Worm (Caenorhabditis elegans) whole organism, L4 larva: ENCODE data around the gene C09H10.4.

Experiments
- F10B5.3 ChIP-seq: sonication (generic microtip); optimal IDR thresholded peaks from 2 replicates; lab custom pipeline; 2016; ENCODE audit warnings: mild to moderate bottlenecking, missing genetic modification characterization, missing compliant biosample characterization
- F26F4.8 ChIP-seq: fragments of 200-800 bp; sonication (Bioruptor generic); conservative IDR thresholded peaks from 2 replicates; pipeline ENCODE4 v1.3.6; 2022; ENCODE audit warnings: missing genetic modification characterization, missing compliant biosample characterization
- F37D6.2 ChIP-seq: sonication (generic microtip); optimal IDR thresholded peaks from 2 replicates; lab custom pipeline; 2016; ENCODE audit warnings: mild to moderate bottlenecking, missing genetic modification characterization, missing compliant biosample characterization
- T26A8.4 ChIP-seq: fragments of 200-800 bp; sonication (Bioruptor generic); IDR thresholded peaks from 2 replicates; pipeline ENCODE4 v1.3.6; 2022; ENCODE audit warnings: missing genetic modification characterization, missing compliant biosample characterization
- Y105C5A.15 ChIP-seq: fragments of 200-800 bp; sonication (Bioruptor generic); IDR thresholded peaks from 2 replicates; pipeline ENCODE4 v1.3.6; 2022; ENCODE audit warnings: missing genetic modification characterization, missing compliant biosample characterization
- Y5F2A.4 ChIP-seq: fragments of 200-800 bp; sonication (Bioruptor generic); optimal IDR thresholded peaks from 2 replicates; lab custom pipeline; 2018; ENCODE audit warnings: mild to moderate bottlenecking, missing genetic modification characterization, missing compliant biosample characterization
- Y75B8A.6 ChIP-seq: fragments of 200-800 bp; sonication (Bioruptor generic); IDR thresholded peaks from 2 replicates; pipeline ENCODE4 v1.3.6; 2022; ENCODE audit warnings: missing genetic modification reagents, missing genetic modification characterization, missing compliant biosample characterization
- aha-1 ChIP-seq: fragments of 150-350 bp; peaks from one replicate; lab custom pipeline; 2014; ENCODE audit warnings: missing biosample characterization, missing genetic modification characterization
- ama-1 ChIP-seq: fragments of 150-350 bp; optimal IDR thresholded peaks from 2 replicates; lab custom pipeline; 2014; ENCODE audit warnings: inconsistent platforms, mixed read lengths
- arid-1 ChIP-seq: fragments of 200-800 bp; sonication (Bioruptor generic); conservative IDR thresholded peaks from 2 replicates; pipeline ENCODE4 v1.3.6; 2022; ENCODE audit warnings: missing genetic modification reagents, missing genetic modification characterization, missing compliant biosample characterization
- ceh-20 ChIP-seq: fragments of 200-800 bp; sonication (Bioruptor generic); IDR thresholded peaks from 2 replicates; pipeline ENCODE4 v1.3.6; 2022; ENCODE audit warnings: missing genetic modification reagents, missing genetic modification characterization, missing compliant biosample characterization
- ceh-62 ChIP-seq: sonication (generic microtip); optimal IDR thresholded peaks from 2 replicates; lab custom pipeline; 2017; ENCODE audit warnings: missing biosample characterization, missing genetic modification characterization
- ces-1 ChIP-seq: fragments of 150-350 bp; sonication (generic microtip); optimal IDR thresholded peaks from 4 replicates; lab custom pipeline; 2014; ENCODE audit warnings: missing biosample characterization, missing genetic modification reagents, missing genetic modification characterization
- daf-16 ChIP-seq, 3 experiments: sonication (generic microtip); optimal IDR thresholded peaks; 2 replicates each; lab custom pipeline; 2016 to 2017; ENCODE audit warnings: missing genetic modification characterization in 3 of 3, missing genetic modification reagents in 3 of 3, mild to moderate bottlenecking in 2 of 3, missing compliant biosample characterization in 2 of 3, missing biosample characterization in 1 of 3, moderate library complexity in 1 of 3
- dmd-8 ChIP-seq: fragments of 200-800 bp; sonication (Bioruptor generic); IDR thresholded peaks from 2 replicates; pipeline ENCODE4 v1.3.6; 2022; ENCODE audit warnings: missing genetic modification characterization, missing compliant biosample characterization
- dmd-9 ChIP-seq: fragments of 200-800 bp; sonication (Bioruptor generic); IDR thresholded peaks from 2 replicates; pipeline ENCODE4 v1.3.6; 2022; ENCODE audit warnings: missing genetic modification reagents, missing genetic modification characterization, missing compliant biosample characterization
- dpl-1 ChIP-seq: fragments of 150-350 bp; optimal IDR thresholded peaks from 2 replicates; lab custom pipeline; 2014; ENCODE audit warnings: missing biosample characterization, missing genetic modification reagents, missing genetic modification characterization
- egl-27 ChIP-seq: sonication (generic microtip); optimal IDR thresholded peaks from 3 replicates; lab custom pipeline; 2017; ENCODE audit warnings: missing biosample characterization, missing genetic modification reagents, missing genetic modification characterization
- hif-1 ChIP-seq, 2 experiments: sonication (generic microtip); optimal IDR thresholded peaks; 2 replicates each; lab custom pipeline; 2016 to 2017; ENCODE audit warnings: missing compliant biosample characterization in 2 of 2, missing genetic modification characterization in 2 of 2, missing genetic modification reagents in 2 of 2, missing genotype in 2 of 2, mild to moderate bottlenecking in 1 of 2
- hlh-11 ChIP-seq: fragments of 200-800 bp; sonication (Bioruptor generic); optimal IDR thresholded peaks from 2 replicates; lab custom pipeline; 2018; ENCODE audit warnings: mild to moderate bottlenecking, missing genetic modification characterization, missing compliant biosample characterization
- hlh-30 ChIP-seq: sonication (generic microtip); optimal IDR thresholded peaks from 2 replicates; lab custom pipeline; 2017; ENCODE audit warnings: antibody characterized with exemption, mild to moderate bottlenecking, missing genetic modification characterization, missing compliant biosample characterization; ENCODE audit not compliant: insufficient read depth
- hmg-1.1 ChIP-seq: fragments of 200-800 bp; sonication (Bioruptor generic); IDR thresholded peaks from 2 replicates; pipeline ENCODE4 v1.3.6; 2022; ENCODE audit warnings: missing genetic modification reagents, missing genetic modification characterization, missing compliant biosample characterization
- jun-1 ChIP-seq: fragments of 150-350 bp; optimal IDR thresholded peaks from 2 replicates; lab custom pipeline; 2014; ENCODE audit warnings: missing biosample characterization, missing genetic modification reagents, missing genetic modification characterization
- lin-1 ChIP-seq: fragments of 200-800 bp; sonication (Bioruptor generic); IDR thresholded peaks from 2 replicates; pipeline ENCODE4 v1.3.6; 2022; ENCODE audit warnings: missing genetic modification reagents, missing genetic modification characterization, missing compliant biosample characterization
- lin-13 ChIP-seq: fragments of 150-350 bp; optimal IDR thresholded peaks from 2 replicates; lab custom pipeline; 2014; ENCODE audit warnings: missing biosample characterization, missing genetic modification reagents, missing genetic modification characterization
- lsy-2 ChIP-seq, 2 experiments: fragments of 150-350 bp in 1 of 2; sonication (generic microtip) in 1 of 2; optimal IDR thresholded peaks; 2 replicates each; lab custom pipeline; 2014 to 2017; ENCODE audit warnings: missing biosample characterization in 2 of 2, missing genetic modification characterization in 2 of 2
- mdl-1 ChIP-seq, 2 experiments: fragments of 150-350 bp in 1 of 2; sonication (generic microtip) in 1 of 2; optimal IDR thresholded peaks; 2 replicates each; lab custom pipeline; 2014 to 2017; ENCODE audit warnings: missing biosample characterization in 2 of 2, missing genetic modification characterization in 2 of 2
- mep-1 ChIP-seq: fragments of 150-350 bp; sonication (generic microtip); optimal IDR thresholded peaks from 3 replicates; lab custom pipeline; 2014; ENCODE audit warnings: missing biosample characterization, missing genetic modification characterization
- mes-2 ChIP-seq: sonication (generic microtip); optimal IDR thresholded peaks from 2 replicates; lab custom pipeline; 2016; ENCODE audit warnings: missing genotype, mild to moderate bottlenecking, missing genetic modification characterization, missing compliant biosample characterization; ENCODE audit not compliant: poor library complexity, severe bottlenecking
- mxl-2 ChIP-seq: fragments of 200-800 bp; sonication (Bioruptor generic); conservative IDR thresholded peaks from 2 replicates; pipeline ENCODE4 v1.3.6; 2022; ENCODE audit warnings: missing genetic modification reagents, missing genetic modification characterization, missing compliant biosample characterization
- nhr-10 ChIP-seq: fragments of 150-350 bp; optimal IDR thresholded peaks from 2 replicates; lab custom pipeline; 2014; ENCODE audit warnings: missing biosample characterization, missing genetic modification characterization
- nhr-102 ChIP-seq: sonication (generic microtip); optimal IDR thresholded peaks from 2 replicates; lab custom pipeline; 2016; ENCODE audit warnings: mild to moderate bottlenecking, missing genetic modification characterization, moderate library complexity, missing compliant biosample characterization
- nhr-48 ChIP-seq: sonication (generic microtip); optimal IDR thresholded peaks from 2 replicates; lab custom pipeline; 2016; ENCODE audit warnings: mild to moderate bottlenecking, missing genetic modification characterization, missing compliant biosample characterization
- pqm-1 ChIP-seq: sonication (generic microtip); optimal IDR thresholded peaks from 2 replicates; lab custom pipeline; 2017; ENCODE audit warnings: missing biosample characterization, missing genetic modification characterization
- sdz-12 ChIP-seq: fragments of 200-800 bp; sonication (Bioruptor generic); optimal IDR thresholded peaks from 2 replicates; lab custom pipeline; 2018; ENCODE audit warnings: mild to moderate bottlenecking, missing genetic modification characterization, missing compliant biosample characterization
- set-16 ChIP-seq: fragments of 200-800 bp; sonication (Bioruptor generic); IDR thresholded peaks from 2 replicates; pipeline ENCODE4 v1.3.6; 2022; ENCODE audit warnings: missing genetic modification reagents, missing genetic modification characterization, missing compliant biosample characterization
- skn-1 ChIP-seq: fragments of 150-350 bp; optimal IDR thresholded peaks from 2 replicates; lab custom pipeline; 2014; ENCODE audit warnings: missing biosample characterization, missing genetic modification characterization
- spr-1 ChIP-seq: sonication (generic microtip); optimal IDR thresholded peaks from 2 replicates; lab custom pipeline; 2016; ENCODE audit warnings: mild to moderate bottlenecking, missing genetic modification characterization, missing compliant biosample characterization
- spr-3 ChIP-seq: fragments of 200-800 bp; sonication (Bioruptor generic); optimal IDR thresholded peaks from 2 replicates; lab custom pipeline; 2018; ENCODE audit warnings: mild to moderate bottlenecking, missing genetic modification characterization, missing compliant biosample characterization
- tra-1 ChIP-seq: fragments of 200-800 bp; sonication (Bioruptor generic); IDR thresholded peaks from 2 replicates; pipeline ENCODE4 v1.3.6; 2022; ENCODE audit warnings: missing genetic modification reagents, missing genetic modification characterization, missing compliant biosample characterization
- unc-62 ChIP-seq, 3 experiments: fragments of 150-350 bp in 1 of 3; sonication (generic microtip); optimal IDR thresholded peaks in 2 of 3; peaks in 1 of 3; 1 replicate in 1 of 3; 2 replicates in 2 of 3; lab custom pipeline; 2014 to 2017; ENCODE audit warnings: missing biosample characterization in 3 of 3, missing genetic modification characterization in 3 of 3, missing genetic modification reagents in 3 of 3, missing genotype in 1 of 3
- zfp-2 ChIP-seq: sonication (generic microtip); optimal IDR thresholded peaks from 2 replicates; lab custom pipeline; 2016; ENCODE audit warnings: mild to moderate bottlenecking, missing genetic modification characterization, missing compliant biosample characterization
- zfp-3 ChIP-seq: fragments of 200-800 bp; sonication (Bioruptor generic); conservative IDR thresholded peaks from 2 replicates; pipeline ENCODE4 v1.3.6; 2022; ENCODE audit warnings: missing genetic modification reagents, missing genetic modification characterization, missing compliant biosample characterization
- zip-2 ChIP-seq: fragments of 150-350 bp; optimal IDR thresholded peaks from 2 replicates; lab custom pipeline; 2014; ENCODE audit warnings: missing biosample characterization, missing genetic modification characterization
- ztf-11 ChIP-seq: fragments of 150-350 bp; optimal IDR thresholded peaks from 2 replicates; lab custom pipeline; 2014; ENCODE audit warnings: missing biosample characterization, missing genetic modification characterization

Gene C09H10.4

DNA sequence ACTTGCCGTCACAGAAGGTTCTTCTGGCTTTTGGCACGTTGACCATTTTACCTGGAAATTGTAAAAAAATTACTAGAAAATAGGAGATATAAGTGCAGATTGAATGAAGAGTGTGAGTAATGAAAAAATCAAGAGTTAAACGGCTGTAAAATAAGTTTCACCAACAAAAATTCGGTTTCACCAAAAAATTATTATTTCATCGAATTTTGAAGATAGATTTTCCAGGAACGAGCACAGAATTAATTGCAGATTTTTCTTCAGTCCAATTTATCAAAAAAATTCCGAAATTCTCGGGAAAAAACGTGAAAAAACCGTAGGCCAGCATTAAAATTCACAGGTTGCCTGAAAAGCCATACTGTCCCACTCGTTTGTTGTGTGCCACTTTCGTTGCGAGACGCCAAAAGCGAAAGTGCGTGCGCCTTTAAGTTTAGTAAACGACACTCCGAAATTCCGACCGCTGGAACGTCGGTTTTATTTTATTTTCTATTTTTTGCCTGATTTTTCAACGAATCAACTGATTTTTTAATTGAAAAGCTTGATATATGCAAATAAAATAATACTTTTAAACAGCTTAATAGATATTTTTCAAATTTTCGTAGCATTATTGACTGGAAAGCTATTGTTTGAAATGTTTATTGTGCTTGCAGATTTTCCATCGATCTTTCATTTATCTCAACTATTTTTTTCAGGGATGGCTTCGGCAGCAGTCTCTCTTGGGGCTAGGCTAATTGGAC, 2.6 kb upstream of the C09H10.4 start, which contains the start of the genes rpl-36.A and nuo-1 (continued):
- peak; percentile 72 for TF ChIP-seq hmg-1.1
- peak; percentile 56 for TF ChIP-seq ama-1 (lab: Kevin White, UChicago)
- no peak for TF ChIP-seq Y105C5A.15 (GFP tag; lab: Robert Waterston, UW)
- TF ChIP-seq mes-2, result peak; percentile 86
- TF ChIP-seq F37D6.2 (tag; lab: Kevin White, UChicago), result peak; percentile 27
- peak; percentile 58 for TF ChIP-seq aha-1 (tag; lab: Kevin White, UChicago)
- peak; percentile 43; the same call in 1 of the 2 replicates for TF ChIP-seq ceh-20 (GFP tag; lab: Robert Waterston, UW)
- no peak for TF ChIP-seq lin-1

DNA sequence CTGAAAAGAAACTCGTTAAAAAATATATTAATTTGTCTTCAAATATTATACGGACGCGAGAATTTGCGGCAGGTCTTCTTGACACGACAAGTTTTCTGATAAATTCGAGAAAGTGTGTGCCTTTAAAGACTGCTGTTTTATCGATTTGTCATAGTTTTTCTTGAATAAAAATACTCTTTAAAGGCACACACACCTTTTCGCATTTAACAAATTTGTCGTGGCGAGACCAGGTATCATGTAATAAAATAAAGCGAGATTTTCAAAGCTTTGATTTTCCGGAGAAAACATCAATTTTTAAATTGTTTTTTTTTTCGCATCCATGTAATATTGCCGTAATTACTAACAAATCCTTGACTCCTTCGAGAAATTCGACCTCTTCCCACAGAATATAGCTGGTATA, 1.2 kb downstream of the C09H10.4 start:
- TF ChIP-seq sdz-12 (GFP tag; lab: Kevin White, UChicago) (no peak), unc-62 (GFP tag; optimal IDR thresholded peaks at IDR 0.05 in 1 of 2; lab: Kevin White, UChicago) (peak in 1 of 2 experiments; percentile 95), unc-62 (tag; optimal IDR thresholded peaks at IDR 0.05; lab: Kevin White, UChicago) (no peak)

DNA sequence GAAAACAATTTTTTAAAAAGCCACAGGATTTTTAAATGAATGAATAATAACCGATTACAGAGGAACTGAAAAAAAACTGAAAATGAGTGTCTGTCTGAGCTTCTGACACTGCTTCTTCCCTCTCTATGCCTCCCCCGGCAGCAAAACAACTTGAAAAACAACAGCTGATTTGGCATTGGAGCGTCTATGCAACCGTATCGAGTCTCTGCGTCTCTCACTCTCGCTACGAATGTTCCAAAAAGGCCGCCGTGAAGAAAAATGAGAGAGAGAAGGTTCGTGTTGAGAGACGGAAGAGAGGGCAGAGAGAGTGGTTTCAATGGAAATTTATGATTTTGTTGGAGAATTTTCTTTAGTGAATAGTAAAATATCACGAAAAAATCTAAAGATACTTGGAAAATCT, 3.1 kb downstream of the C09H10.4 start:
- TF ChIP-seq pqm-1 (peak; percentile 73), egl-27 (tag; lab: Kevin White, UChicago) (no peak), Y75B8A.6 (no peak), hlh-11 (tag; lab: Kevin White, UChicago) (peak; percentile 98), sdz-12 (GFP tag; lab: Kevin White, UChicago) (no peak), set-16 (GFP tag; lab: Robert Waterston, UW) (no peak), dmd-9 (GFP tag; lab: Robert Waterston, UW) (no peak), F10B5.3 (tag; lab: Kevin White, UChicago) (no peak), Y5F2A.4 (GFP tag; lab: Kevin White, UChicago) (no peak), mxl-2 (no peak), dpl-1 (GFP tag; lab: Kevin White, UChicago) (peak; percentile 73), mdl-1 (tag; optimal IDR thresholded peaks at IDR 0.05; lab: Kevin White, UChicago) (no peak), hif-1 (tag; optimal IDR thresholded peaks at IDR 0.05; lab: Kevin White, UChicago) (peak in 1 of 2 experiments; percentile 48), hlh-30 (tag; lab: Kevin White, UChicago) (peak; percentile 81), arid-1 (GFP tag; lab: Robert Waterston, UW) (no peak), mep-1 (tag; lab: Kevin White, UChicago) (peak; percentile 59), T26A8.4 (GFP tag; lab: Robert Waterston, UW) (no peak), F26F4.8 (GFP tag; lab: Robert Waterston, UW) (no peak), spr-1 (no peak), ceh-62 (tag; lab: Kevin White, UChicago) (no peak), lsy-2 (tag; optimal IDR thresholded peaks at IDR 0.05; lab: Kevin White, UChicago) (peak in 1 of 2 experiments; percentile 85), skn-1 (tag; lab: Kevin White, UChicago) (no peak), nhr-10 (tag; lab: Kevin White, UChicago) (no peak), unc-62 (GFP tag; optimal IDR thresholded peaks at IDR 0.05 in 1 of 2; lab: Kevin White, UChicago) (peak in 1 of 2 experiments; percentile 75), unc-62 (tag; optimal IDR thresholded peaks at IDR 0.05; lab: Kevin White, UChicago) (no peak), ceh-20 (GFP tag; lab: Robert Waterston, UW) (no peak), spr-3 (no peak), zip-2 (tag; lab: Kevin White, UChicago) (no peak), nhr-48 (tag; lab: Kevin White, UChicago) (no peak), ces-1 (GFP tag; lab: Kevin White, UChicago) (no peak), daf-16 (GFP tag; optimal IDR thresholded peaks at IDR 0.05; lab: Kevin White, UChicago) (no peak), daf-16 (tag; optimal IDR thresholded peaks at IDR 0.05; lab: Kevin White, UChicago) (peak; percentile 59), jun-1 (tag; lab: Kevin White, UChicago) (no peak), lin-13 (peak; percentile 31), dmd-8 (no peak), nhr-102 (tag; lab: Kevin White, UChicago) (no peak), ztf-11 (tag; lab: Kevin White, UChicago) (no peak), zfp-2 (tag; lab: Kevin White, UChicago) (no peak), lin-1 (no peak), zfp-3 (GFP tag; lab: Robert Waterston, UW) (no peak), tra-1 (GFP tag; lab: Robert Waterston, UW) (no peak)
